Worm (Caenorhabditis elegans) whole organism, L4 larva: ENCODE results near the gene irld-8.

Experiments used
- D1046.2 ChIP-seq: fragments of 200-800 bp; sonication (Bioruptor generic); IDR thresholded peaks from 2 replicates; pipeline ENCODE4 v1.3.6; 2022; ENCODE audit warnings: missing genetic modification characterization, missing compliant biosample characterization
- F10B5.3 ChIP-seq: sonication (generic microtip); optimal IDR thresholded peaks from 2 replicates; lab custom pipeline; 2016; ENCODE audit warnings: mild to moderate bottlenecking, missing genetic modification characterization, missing compliant biosample characterization
- F26F4.8 ChIP-seq: fragments of 200-800 bp; sonication (Bioruptor generic); conservative IDR thresholded peaks from 2 replicates; pipeline ENCODE4 v1.3.6; 2022; ENCODE audit warnings: missing genetic modification characterization, missing compliant biosample characterization
- F44E2.7 ChIP-seq: fragments of 200-800 bp; sonication (Bioruptor generic); IDR thresholded peaks from 2 replicates; pipeline ENCODE4 v2.1.2; 2022; ENCODE audit warnings: missing genetic modification characterization, missing compliant biosample characterization
- F49E8.2 ChIP-seq: sonication (generic microtip); optimal IDR thresholded peaks from 2 replicates; lab custom pipeline; 2016; ENCODE audit warnings: missing compliant biosample characterization, mild to moderate bottlenecking, missing genetic modification characterization, borderline replicate concordance
- Y105C5A.15 ChIP-seq: fragments of 200-800 bp; sonication (Bioruptor generic); IDR thresholded peaks from 2 replicates; pipeline ENCODE4 v1.3.6; 2022; ENCODE audit warnings: missing genetic modification characterization, missing compliant biosample characterization
- ZK337.2 ChIP-seq: fragments of 200-800 bp; sonication (Bioruptor generic); IDR thresholded peaks from 2 replicates; pipeline ENCODE4 v1.3.6; 2022; ENCODE audit warnings: missing genetic modification reagents, missing genetic modification characterization, missing compliant biosample characterization
- aha-1 ChIP-seq: fragments of 150-350 bp; peaks from one replicate; lab custom pipeline; 2014; ENCODE audit warnings: missing biosample characterization, missing genetic modification characterization
- arid-1 ChIP-seq: fragments of 200-800 bp; sonication (Bioruptor generic); conservative IDR thresholded peaks from 2 replicates; pipeline ENCODE4 v1.3.6; 2022; ENCODE audit warnings: missing genetic modification reagents, missing genetic modification characterization, missing compliant biosample characterization
- ceh-28 ChIP-seq: fragments of 150-350 bp; optimal IDR thresholded peaks from 2 replicates; lab custom pipeline; 2014; ENCODE audit warnings: missing biosample characterization, missing genetic modification reagents, missing genetic modification characterization
- ceh-82 ChIP-seq: sonication (generic microtip); optimal IDR thresholded peaks from 2 replicates; lab custom pipeline; 2017; ENCODE audit warnings: missing biosample characterization, missing genetic modification characterization
- ctbp-1 ChIP-seq: fragments of 200-800 bp; sonication (Bioruptor generic); IDR thresholded peaks from 2 replicates; pipeline ENCODE4 v1.3.6; 2022; ENCODE audit warnings: missing genetic modification reagents, missing genetic modification characterization, missing compliant biosample characterization
- daf-16 ChIP-seq, 3 experiments: sonication (generic microtip); optimal IDR thresholded peaks; 2 replicates each; lab custom pipeline; 2016 to 2017; ENCODE audit warnings: missing genetic modification characterization in 3 of 3, missing genetic modification reagents in 3 of 3, mild to moderate bottlenecking in 2 of 3, missing compliant biosample characterization in 2 of 3, missing biosample characterization in 1 of 3, moderate library complexity in 1 of 3
- daf-19 ChIP-seq: fragments of 200-800 bp; sonication (Bioruptor generic); conservative IDR thresholded peaks from 2 replicates; pipeline ENCODE4 v1.3.6; 2022; ENCODE audit warnings: missing genetic modification characterization, missing compliant biosample characterization
- dmd-6 ChIP-seq: fragments of 200-800 bp; sonication (Bioruptor generic); IDR thresholded peaks from 2 replicates; pipeline ENCODE4 v1.3.6; 2022; ENCODE audit warnings: missing genetic modification reagents, missing genetic modification characterization, missing compliant biosample characterization
- dmd-8 ChIP-seq: fragments of 200-800 bp; sonication (Bioruptor generic); IDR thresholded peaks from 2 replicates; pipeline ENCODE4 v1.3.6; 2022; ENCODE audit warnings: missing genetic modification characterization, missing compliant biosample characterization
- dpl-1 ChIP-seq: fragments of 150-350 bp; optimal IDR thresholded peaks from 2 replicates; lab custom pipeline; 2014; ENCODE audit warnings: missing biosample characterization, missing genetic modification reagents, missing genetic modification characterization
- gei-8 ChIP-seq: fragments of 200-800 bp; sonication (Bioruptor generic); optimal IDR thresholded peaks from 2 replicates; lab custom pipeline; 2018; ENCODE audit warnings: mild to moderate bottlenecking, missing genetic modification characterization, missing compliant biosample characterization
- hlh-11 ChIP-seq: fragments of 200-800 bp; sonication (Bioruptor generic); optimal IDR thresholded peaks from 2 replicates; lab custom pipeline; 2018; ENCODE audit warnings: mild to moderate bottlenecking, missing genetic modification characterization, missing compliant biosample characterization
- hmg-1.1 ChIP-seq: fragments of 200-800 bp; sonication (Bioruptor generic); IDR thresholded peaks from 2 replicates; pipeline ENCODE4 v1.3.6; 2022; ENCODE audit warnings: missing genetic modification reagents, missing genetic modification characterization, missing compliant biosample characterization
- lin-15B ChIP-seq: fragments of 150-350 bp; sonication (generic microtip); optimal IDR thresholded peaks from 3 replicates; lab custom pipeline; 2014; ENCODE audit warnings: missing biosample characterization, missing genetic modification characterization
- lin-29 ChIP-seq: fragments of 200-800 bp; sonication (Bioruptor generic); IDR thresholded peaks from 2 replicates; pipeline ENCODE4 v1.3.6; 2022; ENCODE audit warnings: missing genetic modification reagents, missing genetic modification characterization, missing compliant biosample characterization
- madf-5 ChIP-seq, 2 experiments: fragments of 200-800 bp; sonication (Bioruptor generic); IDR thresholded peaks; 2 replicates each; pipeline ENCODE4 v1.3.6; 2022; ENCODE audit warnings: missing compliant biosample characterization in 2 of 2, missing genetic modification characterization in 2 of 2
- madf-9 ChIP-seq: fragments of 200-800 bp; sonication (Bioruptor generic); conservative IDR thresholded peaks from 2 replicates; pipeline ENCODE4 v1.3.6; 2022; ENCODE audit warnings: missing genetic modification reagents, missing genetic modification characterization, missing compliant biosample characterization
- mdl-1 ChIP-seq, 2 experiments: fragments of 150-350 bp in 1 of 2; sonication (generic microtip) in 1 of 2; optimal IDR thresholded peaks; 2 replicates each; lab custom pipeline; 2014 to 2017; ENCODE audit warnings: missing biosample characterization in 2 of 2, missing genetic modification characterization in 2 of 2
- nhr-11 ChIP-seq: fragments of 150-350 bp; optimal IDR thresholded peaks from 2 replicates; lab custom pipeline; 2014; ENCODE audit warnings: missing biosample characterization, missing genetic modification characterization
- nhr-25 ChIP-seq: sonication (generic microtip); optimal IDR thresholded peaks from 2 replicates; lab custom pipeline; 2017; ENCODE audit warnings: missing genetic modification characterization, mild to moderate bottlenecking, missing compliant biosample characterization, antibody characterized with exemption, moderate library complexity, borderline replicate concordance; ENCODE audit not compliant: insufficient read depth
- nhr-42 ChIP-seq: fragments of 200-800 bp; sonication (Bioruptor generic); IDR thresholded peaks from 2 replicates; pipeline ENCODE4 v1.3.6; 2022; ENCODE audit warnings: missing genetic modification characterization, missing compliant biosample characterization
- nhr-6 ChIP-seq: fragments of 150-350 bp; optimal IDR thresholded peaks from 2 replicates; lab custom pipeline; 2014; ENCODE audit warnings: missing biosample characterization, missing genetic modification characterization
- nhr-77 ChIP-seq: fragments of 150-350 bp; optimal IDR thresholded peaks from 2 replicates; lab custom pipeline; 2014; ENCODE audit warnings: missing biosample characterization, missing genetic modification characterization
- saeg-2 ChIP-seq: fragments of 200-800 bp; sonication (Bioruptor generic); IDR thresholded peaks from 2 replicates; pipeline ENCODE4 v1.3.6; 2022; ENCODE audit warnings: missing genetic modification reagents, missing genetic modification characterization, missing compliant biosample characterization
- snpc-1.2 ChIP-seq: fragments of 200-800 bp; sonication (Bioruptor generic); IDR thresholded peaks from 2 replicates; pipeline ENCODE4 v1.3.6; 2022; ENCODE audit warnings: missing genetic modification reagents, missing genetic modification characterization, missing compliant biosample characterization
- spr-1 ChIP-seq: sonication (generic microtip); optimal IDR thresholded peaks from 2 replicates; lab custom pipeline; 2016; ENCODE audit warnings: mild to moderate bottlenecking, missing genetic modification characterization, missing compliant biosample characterization
- spr-3 ChIP-seq: fragments of 200-800 bp; sonication (Bioruptor generic); optimal IDR thresholded peaks from 2 replicates; lab custom pipeline; 2018; ENCODE audit warnings: mild to moderate bottlenecking, missing genetic modification characterization, missing compliant biosample characterization
- unc-62 ChIP-seq, 3 experiments: fragments of 150-350 bp in 1 of 3; sonication (generic microtip); optimal IDR thresholded peaks in 2 of 3; peaks in 1 of 3; 1 replicate in 1 of 3; 2 replicates in 2 of 3; lab custom pipeline; 2014 to 2017; ENCODE audit warnings: missing biosample characterization in 3 of 3, missing genetic modification characterization in 3 of 3, missing genetic modification reagents in 3 of 3, missing genotype in 1 of 3
- zfp-3 ChIP-seq: fragments of 200-800 bp; sonication (Bioruptor generic); conservative IDR thresholded peaks from 2 replicates; pipeline ENCODE4 v1.3.6; 2022; ENCODE audit warnings: missing genetic modification reagents, missing genetic modification characterization, missing compliant biosample characterization
- ztf-11 ChIP-seq: fragments of 150-350 bp; optimal IDR thresholded peaks from 2 replicates; lab custom pipeline; 2014; ENCODE audit warnings: missing biosample characterization, missing genetic modification characterization

irld-8 gene

DNA sequence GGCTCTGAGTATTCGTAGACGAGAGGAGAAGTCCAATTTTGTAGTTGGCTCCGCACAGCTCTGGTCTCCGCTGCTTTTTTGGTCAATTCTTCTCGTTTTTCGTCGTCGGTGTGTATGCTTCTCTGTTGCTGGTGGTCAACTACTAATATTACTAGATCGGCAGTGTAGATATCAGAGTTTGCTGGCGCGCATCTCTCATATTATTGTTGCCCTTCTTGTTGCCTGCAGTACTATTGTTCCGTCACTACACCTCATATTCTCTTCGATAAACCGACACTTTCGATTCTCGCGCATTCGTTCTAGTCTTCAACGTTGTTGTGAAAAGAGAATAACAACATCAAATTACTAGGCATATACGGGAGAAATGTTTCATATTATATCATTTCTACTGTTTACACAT, 35.4 kb upstream of the irld-8 start:
- TF ChIP-seq saeg-2 (no peak), hmg-1.1 (GFP tag; lab: Robert Waterston, UW) (0 out of 2 replicates have a peak, but pooled peaks have one; percentile 4), D1046.2 (GFP tag; lab: Robert Waterston, UW) (no peak), aha-1 (tag; lab: Kevin White, UChicago) (peak; percentile 56), mdl-1 (tag; optimal IDR thresholded peaks at IDR 0.05; lab: Kevin White, UChicago) (no peak), unc-62 (GFP tag; optimal IDR thresholded peaks at IDR 0.05 in 1 of 2; lab: Kevin White, UChicago) (peak in 1 of 2 experiments; percentile 90), unc-62 (tag; optimal IDR thresholded peaks at IDR 0.05; lab: Kevin White, UChicago) (no peak), zfp-3 (no peak)

DNA sequence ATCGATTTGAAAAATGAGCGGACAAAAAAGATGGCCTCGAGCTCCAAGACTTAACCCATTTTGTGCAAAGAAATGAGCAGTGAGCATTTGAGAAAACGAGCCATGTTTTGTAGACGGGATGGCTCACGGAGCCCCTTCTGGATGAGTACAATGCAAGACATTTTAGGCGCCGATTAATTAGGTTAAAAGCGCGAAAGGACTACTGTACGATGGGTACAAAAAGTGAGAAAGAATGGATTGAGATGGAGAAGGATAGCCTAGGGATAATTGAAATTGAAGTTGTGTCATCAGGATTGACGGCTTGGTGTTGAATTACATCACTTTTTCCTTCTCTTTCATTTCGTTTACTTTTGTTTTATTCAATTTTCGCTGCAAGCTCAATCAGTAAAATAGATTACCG, 34.8 kb upstream of the irld-8 start:
- TF ChIP-seq daf-19, result no peak
- TF ChIP-seq aha-1 (tag; lab: Kevin White, UChicago), result peak; percentile 37
- TF ChIP-seq Y105C5A.15 (GFP tag; lab: Robert Waterston, UW), result no peak
- TF ChIP-seq gei-8 (GFP tag; lab: Kevin White, UChicago), result no peak

DNA sequence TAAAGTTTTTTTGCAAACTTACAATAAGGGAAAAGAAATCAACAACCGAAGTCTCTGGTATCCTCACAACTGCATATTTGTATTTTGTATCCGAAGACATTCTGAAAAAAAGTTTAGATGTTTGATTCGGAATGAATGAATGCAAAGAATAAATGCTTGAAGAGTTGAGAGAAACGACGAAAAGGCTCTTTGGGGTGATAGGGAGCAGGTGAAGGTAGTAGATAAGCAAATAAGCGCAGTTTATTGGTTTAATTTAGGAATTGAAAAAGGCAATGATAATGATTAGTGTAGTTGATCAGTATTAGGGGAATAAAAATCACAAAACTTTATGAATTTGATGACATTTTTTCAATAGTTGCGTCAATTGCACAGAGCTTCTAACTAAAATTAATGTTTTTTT, 29.0 kb upstream of the irld-8 start, which contains the start of gene nsy-7:
TSS of gene nsy-7 (minus strand) at position 101 of the 400 bp plus-strand sequence.
- TF ChIP-seq ZK337.2 (GFP tag; lab: Robert Waterston, UW) (no peak), dmd-6 (GFP tag; lab: Robert Waterston, UW) (no peak), nhr-25 (tag; lab: Kevin White, UChicago) (no peak), F10B5.3 (no peak), ztf-11 (tag; lab: Kevin White, UChicago) (no peak), lin-29 (GFP tag; lab: Robert Waterston, UW) (no peak), nhr-11 (tag; lab: Kevin White, UChicago) (no peak), F49E8.2 (tag; lab: Kevin White, UChicago) (no peak), unc-62 (GFP tag; optimal IDR thresholded peaks at IDR 0.05 in 1 of 2; lab: Kevin White, UChicago) (no peak), unc-62 (tag; optimal IDR thresholded peaks at IDR 0.05; lab: Kevin White, UChicago) (no peak), ceh-82 (no peak), arid-1 (no peak), hmg-1.1 (GFP tag; lab: Robert Waterston, UW) (no peak), zfp-3 (no peak), F26F4.8 (GFP tag; lab: Robert Waterston, UW) (no peak), madf-9 (no peak), D1046.2 (GFP tag; lab: Robert Waterston, UW) (no peak), madf-5 (GFP tag; IDR thresholded peaks at IDR 0.05; lab: Robert Waterston, UW) (no peak), ceh-28 (no peak)

DNA sequence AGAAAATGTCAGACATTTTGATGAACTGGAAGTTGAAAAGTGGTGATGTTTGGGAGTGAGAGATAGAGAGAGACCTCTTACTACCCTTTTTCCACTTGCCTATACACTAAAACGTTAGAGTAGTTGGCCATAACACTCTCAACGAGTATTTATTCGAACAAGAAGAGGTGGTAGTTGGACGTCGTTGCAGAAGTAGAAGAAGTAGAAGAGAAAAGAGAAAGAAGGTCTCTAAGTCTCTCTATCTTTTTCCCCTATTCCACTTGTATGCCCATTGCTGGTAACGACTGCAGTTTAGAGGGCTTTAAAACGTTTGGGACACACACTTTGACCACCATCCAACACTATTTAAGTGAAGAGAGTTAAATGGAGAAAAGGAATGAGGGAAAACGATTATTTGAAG, 24.0 kb upstream of the irld-8 start:
- TF ChIP-seq hmg-1.1 (GFP tag; lab: Robert Waterston, UW) (peak; percentile 23; the same call in 1 of the 2 replicates), ZK337.2 (GFP tag; lab: Robert Waterston, UW) (no peak)

DNA sequence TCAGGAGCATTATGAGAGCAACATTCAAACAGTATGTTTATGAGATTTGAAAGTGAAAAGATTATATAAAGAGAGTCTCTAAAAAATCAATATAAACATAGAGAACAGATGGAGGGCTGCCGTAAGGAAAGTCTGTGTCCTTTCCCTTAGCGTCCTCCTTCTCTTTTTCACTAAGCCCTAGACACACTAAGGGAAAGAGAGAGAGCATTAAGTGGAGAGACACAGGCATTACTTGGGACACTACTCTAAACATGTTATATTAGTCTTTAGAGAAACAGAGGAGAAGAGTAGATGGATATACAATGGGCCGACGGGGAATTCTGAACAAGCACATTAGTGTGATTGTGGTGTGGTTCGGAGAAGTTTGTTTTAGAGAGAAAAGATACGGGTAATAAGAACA, 19.2 kb upstream of the irld-8 start:
- TF ChIP-seq snpc-1.2 (no peak), F26F4.8 (GFP tag; lab: Robert Waterston, UW) (no peak), ceh-28 (no peak), nhr-77 (no peak), dmd-8 (no peak), dmd-6 (GFP tag; lab: Robert Waterston, UW) (no peak), F49E8.2 (tag; lab: Kevin White, UChicago) (no peak)
- TF ChIP-seq, all 104 proteins: peak for 0

DNA sequence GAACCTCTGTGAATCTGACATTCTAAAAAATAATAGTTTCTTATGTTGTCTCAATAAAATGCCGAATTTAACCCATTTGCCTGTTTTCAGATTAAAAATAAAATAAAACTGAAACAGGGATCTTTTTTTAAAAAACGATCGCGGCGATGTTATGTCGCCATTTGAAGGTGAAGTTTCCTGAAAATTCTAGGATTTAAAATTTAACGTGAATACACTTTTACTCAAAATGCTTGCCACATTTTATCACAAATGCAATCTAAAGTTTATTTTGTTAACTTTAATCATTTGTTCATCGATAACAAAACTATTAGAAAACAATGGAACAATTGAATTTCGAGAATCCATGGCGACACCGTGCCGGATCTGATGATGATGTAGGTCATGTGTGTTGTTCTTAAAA, 16.0 kb upstream of the irld-8 start, which contains the start of gene Y42H9AR.2:
TSS of gene Y42H9AR.2 (plus strand) at position 301 of the 400 bp plus-strand sequence.
- no peak for TF ChIP-seq spr-3 (GFP tag; lab: Kevin White, UChicago)
- no peak for TF ChIP-seq nhr-11 (tag; lab: Kevin White, UChicago)
- TF ChIP-seq dpl-1 (GFP tag; lab: Kevin White, UChicago), result no peak
- TF ChIP-seq gei-8 (GFP tag; lab: Kevin White, UChicago), result no peak
- no peak for TF ChIP-seq daf-16 (GFP tag; optimal IDR thresholded peaks at IDR 0.05; lab: Kevin White, UChicago)
- no peak for TF ChIP-seq daf-16 (tag; optimal IDR thresholded peaks at IDR 0.05; lab: Kevin White, UChicago)
- TF ChIP-seq lin-29 (GFP tag; lab: Robert Waterston, UW), result no peak
- no peak for TF ChIP-seq ctbp-1
- TF ChIP-seq snpc-1.2, result no peak
- TF ChIP-seq nhr-25 (tag; lab: Kevin White, UChicago), result no peak
- TF ChIP-seq F44E2.7 (GFP tag; lab: Robert Waterston, UW), result no peak
- TF ChIP-seq spr-1 (tag; lab: Kevin White, UChicago), result no peak
- TF ChIP-seq F49E8.2 (tag; lab: Kevin White, UChicago), result no peak
- no peak for TF ChIP-seq nhr-42 (GFP tag; lab: Robert Waterston, UW)
- no peak for TF ChIP-seq lin-15B
- no peak for TF ChIP-seq nhr-6 (tag; lab: Kevin White, UChicago)
- no peak for TF ChIP-seq hlh-11 (tag; lab: Kevin White, UChicago)
- TF ChIP-seq ZK337.2 (GFP tag; lab: Robert Waterston, UW), result no peak
